Worm (Caenorhabditis elegans): ENCODE measurements around the gene ZC8.6.

DNA sequence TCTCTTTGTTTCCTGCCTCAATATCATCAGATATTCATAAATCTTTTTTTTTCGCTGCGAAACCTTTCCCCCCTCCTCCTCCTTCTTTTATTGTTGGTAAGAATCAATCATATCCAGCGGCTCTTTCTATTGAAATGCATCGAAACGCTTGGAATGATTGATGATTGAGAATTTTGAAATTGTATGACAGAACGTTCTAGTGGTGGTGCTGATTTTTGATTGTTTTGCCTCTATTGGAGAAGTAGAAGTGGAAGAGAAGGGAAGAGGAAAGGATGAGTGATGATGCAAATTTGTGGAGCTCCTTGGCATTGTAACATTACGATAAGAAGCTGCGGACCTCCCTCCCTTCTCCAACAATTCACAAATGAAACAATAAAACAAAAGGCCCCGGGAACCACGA is 31.8 kb downstream of the ZC8.6 start:
- TF ChIP-seq zim-3 (tag; optimal IDR thresholded peaks at IDR 0.05) (no peak), F55B11.4 (tag; optimal IDR thresholded peaks at IDR 0.05; ENCODE audit: borderline replicate concordance, insufficient read depth) (no peak), rec-8 (tag; optimal IDR thresholded peaks at IDR 0.05) (no peak), egl-18 (GFP tag; IDR thresholded peaks at IDR 0.05) (no peak), ztf-26 (tag; optimal IDR thresholded peaks at IDR 0.05) (no peak), ama-1 (optimal IDR thresholded peaks at IDR 0.05) (no peak), ama-1 (GFP tag; optimal IDR thresholded peaks at IDR 0.05) (no peak), nhr-80 (tag; optimal IDR thresholded peaks at IDR 0.05) (no peak), unc-62 (GFP tag; optimal IDR thresholded peaks at IDR 0.05) (no peak)

Measured in whole organism, young adult.